Fruit fly (Drosophila melanogaster) whole organism, embryonic: ENCODE measurements around the gene Klp68D.

Source experiments
- Bteb2 ChIP-seq: fragments of 200-800 bp; sonication (Bioruptor generic); optimal IDR thresholded peaks from 2 replicates; lab custom pipeline; 2016; ENCODE audit warnings: missing biosample characterization, missing genetic modification characterization
- CG10431 ChIP-seq: fragments of 200-800 bp; sonication (Bioruptor generic); optimal IDR thresholded peaks from 3 replicates; lab custom pipeline; 2018; ENCODE audit warnings: missing biosample characterization, mild to moderate bottlenecking, missing genetic modification characterization
- CG11560 ChIP-seq: fragments of 200-800 bp; sonication (Bioruptor generic); IDR thresholded peaks from 3 replicates; pipeline ENCODE4 v1.3.6; 2022; ENCODE audit warnings: missing biosample characterization, missing genetic modification characterization
- CG12744 ChIP-seq: fragments of 200-800 bp; sonication (Bioruptor generic); optimal IDR thresholded peaks from 2 replicates; lab custom pipeline; 2016; ENCODE audit warnings: missing biosample characterization, missing genetic modification characterization
- CG13894 ChIP-seq: fragments of 200-800 bp; sonication (Bioruptor generic); optimal IDR thresholded peaks from 3 replicates; lab custom pipeline; 2018; ENCODE audit warnings: missing biosample characterization, mild to moderate bottlenecking, missing genetic modification characterization, moderate library complexity
- CG14050 ChIP-seq: fragments of 200-800 bp; sonication (Bioruptor generic); IDR thresholded peaks from 3 replicates; pipeline ENCODE4 v1.3.6; 2022; ENCODE audit warnings: missing biosample characterization, missing genetic modification characterization
- CG14965 ChIP-seq: fragments of 200-800 bp; sonication (Bioruptor generic); optimal IDR thresholded peaks from 2 replicates; lab custom pipeline; 2016; ENCODE audit warnings: missing biosample characterization, missing genetic modification characterization, borderline replicate concordance
- CG15601 ChIP-seq: fragments of 200-800 bp; sonication (Bioruptor generic); optimal IDR thresholded peaks from 3 replicates; lab custom pipeline; 2019; ENCODE audit warnings: missing biosample characterization, mild to moderate bottlenecking, missing genetic modification characterization, moderate library complexity
- CG17186 ChIP-seq: fragments of 200-800 bp; sonication (Bioruptor generic); optimal IDR thresholded peaks from 3 replicates; lab custom pipeline; 2017; ENCODE audit warnings: missing biosample characterization, missing genetic modification reagents, missing genetic modification characterization
- CG17359 ChIP-seq: fragments of 200-800 bp; sonication (Bioruptor generic); optimal IDR thresholded peaks from 3 replicates; lab custom pipeline; 2018; ENCODE audit warnings: missing biosample characterization, mild to moderate bottlenecking, missing genetic modification characterization, moderate library complexity
- CG17361 ChIP-seq: fragments of 200-800 bp; sonication (Bioruptor generic); IDR thresholded peaks from 3 replicates; pipeline ENCODE4 v1.3.6; 2022; ENCODE audit warnings: missing biosample characterization, missing genetic modification characterization
- CG1832 ChIP-seq: fragments of 200-800 bp; sonication (Bioruptor generic); optimal IDR thresholded peaks from 2 replicates; lab custom pipeline; 2017; ENCODE audit warnings: missing biosample characterization, mild to moderate bottlenecking, missing genetic modification characterization, inconsistent platforms
- CG31365 ChIP-seq: fragments of 200-800 bp; sonication (Bioruptor generic); optimal IDR thresholded peaks from 2 replicates; lab custom pipeline; 2018; ENCODE audit warnings: missing biosample characterization, mild to moderate bottlenecking, missing genetic modification characterization
- CG4820 ChIP-seq: fragments of 200-800 bp; sonication (Bioruptor generic); optimal IDR thresholded peaks from 3 replicates; lab custom pipeline; 2016; ENCODE audit warnings: missing biosample characterization, missing genetic modification characterization
- CG5180 ChIP-seq: fragments of 200-800 bp; sonication (Bioruptor generic); optimal IDR thresholded peaks from 3 replicates; lab custom pipeline; 2017; ENCODE audit warnings: missing biosample characterization, missing genetic modification characterization, mild to moderate bottlenecking, moderate library complexity, missing genetic modification reagents
- CG6654 ChIP-seq: fragments of 200-800 bp; sonication (Bioruptor generic); optimal IDR thresholded peaks from 2 replicates; lab custom pipeline; 2017; ENCODE audit warnings: missing biosample characterization, mild to moderate bottlenecking, missing genetic modification characterization
- CG6683 ChIP-seq: fragments of 200-800 bp; sonication (Bioruptor generic); optimal IDR thresholded peaks from 2 replicates; lab custom pipeline; 2017; ENCODE audit warnings: missing biosample characterization, mild to moderate bottlenecking, missing genetic modification characterization, missing genetic modification reagents
- CG7271 ChIP-seq: fragments of 200-800 bp; sonication (Bioruptor generic); optimal IDR thresholded peaks from 2 replicates; lab custom pipeline; 2018; ENCODE audit warnings: missing biosample characterization, mild to moderate bottlenecking, missing genetic modification characterization, moderate library complexity
- CG7372 ChIP-seq: fragments of 200-800 bp; sonication (Bioruptor generic); IDR thresholded peaks from 2 replicates; pipeline ENCODE4 v1.3.6; 2022; ENCODE audit warnings: missing biosample characterization, missing genetic modification characterization
- Hey ChIP-seq: fragments of 200-800 bp; sonication (Bioruptor generic); optimal IDR thresholded peaks from 3 replicates; lab custom pipeline; 2018; ENCODE audit warnings: missing biosample characterization, mild to moderate bottlenecking, missing genetic modification characterization
- HmgD ChIP-seq: fragments of 200-800 bp; sonication (Bioruptor generic); optimal IDR thresholded peaks from 3 replicates; lab custom pipeline; 2016; ENCODE audit warnings: missing biosample characterization, missing genetic modification characterization
- Med ChIP-seq: fragments of 200-800 bp; sonication (Bioruptor generic); peaks from one replicate; lab custom pipeline; 2016; ENCODE audit warnings: missing biosample characterization, missing genetic modification characterization, mild to moderate bottlenecking, inconsistent platforms, moderate library complexity
- Oaz ChIP-seq: fragments of 200-800 bp; sonication (Bioruptor generic); IDR thresholded peaks from 2 replicates; pipeline ENCODE4 v1.3.6; 2022; ENCODE audit warnings: missing biosample characterization, missing genetic modification characterization
- Spps ChIP-seq: fragments of 200-800 bp; sonication (Bioruptor generic); optimal IDR thresholded peaks from 2 replicates; lab custom pipeline; 2018; ENCODE audit warnings: missing biosample characterization, mild to moderate bottlenecking, missing genetic modification characterization
- chif ChIP-seq, 2 experiments: fragments of 200-800 bp; sonication (Bioruptor generic); optimal IDR thresholded peaks; 3 replicates each; lab custom pipeline; 2016; ENCODE audit warnings: missing biosample characterization in 2 of 2, missing genetic modification characterization in 2 of 2
- da ChIP-seq: fragments of 200-800 bp; sonication (Bioruptor generic); optimal IDR thresholded peaks from 2 replicates; lab custom pipeline; 2016; ENCODE audit warnings: missing biosample characterization, missing genetic modification characterization
- emc ChIP-seq: fragments of 200-800 bp; sonication (Bioruptor generic); optimal IDR thresholded peaks from 2 replicates; lab custom pipeline; 2016; ENCODE audit warnings: missing biosample characterization, missing genetic modification characterization
- eyg ChIP-seq: fragments of 200-800 bp; sonication (Bioruptor generic); optimal IDR thresholded peaks from 3 replicates; lab custom pipeline; 2016; ENCODE audit warnings: missing biosample characterization, missing genetic modification characterization
- fru ChIP-seq: fragments of >200 bp; optimal IDR thresholded peaks from 2 replicates; lab custom pipeline; 2017
- gce ChIP-seq: fragments of 200-800 bp; sonication (Bioruptor generic); IDR thresholded peaks from 3 replicates; pipeline ENCODE4 v1.3.6; 2022; ENCODE audit warnings: missing biosample characterization, missing genetic modification characterization
- gcm2 ChIP-seq: fragments of 200-800 bp; sonication (Bioruptor generic); optimal IDR thresholded peaks from 2 replicates; lab custom pipeline; 2016; ENCODE audit warnings: missing biosample characterization, missing genetic modification characterization
- hb ChIP-seq: fragments of 200-800 bp; sonication (Bioruptor generic); IDR thresholded peaks from 3 replicates; pipeline ENCODE4 v1.3.6; 2022; ENCODE audit warnings: missing biosample characterization, missing genetic modification characterization; ENCODE audit not compliant: partially characterized antibody
- insv ChIP-seq, 2 experiments: fragments of 200-800 bp; sonication (Bioruptor generic); optimal IDR thresholded peaks; 3 replicates each; lab custom pipeline; 2016 to 2018; ENCODE audit warnings: missing biosample characterization in 2 of 2, missing genetic modification characterization in 2 of 2
- kay ChIP-seq: fragments of 200-800 bp; sonication (Bioruptor generic); optimal IDR thresholded peaks from 2 replicates; lab custom pipeline; 2016; ENCODE audit warnings: missing biosample characterization, missing genetic modification characterization
- luna ChIP-seq: fragments of 200-800 bp; sonication (Bioruptor generic); optimal IDR thresholded peaks from 2 replicates; lab custom pipeline; 2016; ENCODE audit warnings: missing biosample characterization, missing genetic modification characterization
- mld ChIP-seq: fragments of 200-800 bp; sonication (Bioruptor generic); IDR thresholded peaks from 3 replicates; pipeline ENCODE4 v1.3.6; 2022; ENCODE audit warnings: missing biosample characterization, missing genetic modification characterization; ENCODE audit not compliant: partially characterized antibody
- onecut ChIP-seq: fragments of 200-800 bp; sonication (Bioruptor generic); IDR thresholded peaks from 2 replicates; pipeline ENCODE4 v1.3.6; 2022; ENCODE audit warnings: missing biosample characterization, missing genetic modification characterization
- pan ChIP-seq, 4 experiments: fragments of >200 bp in 3 of 4; fragments of 200-800 bp in 1 of 4; sonication (Bioruptor generic) in 1 of 4; optimal IDR thresholded peaks in 3 of 4; IDR thresholded peaks in 1 of 4; 2 replicates each; pipeline versions ENCODE4 v1.3.6 to Lab custom; 2017 to 2022; ENCODE audit warnings: missing biosample characterization in 2 of 4, missing genetic modification characterization in 2 of 4, mixed read lengths in 1 of 4
- psq ChIP-seq: fragments of 200-800 bp; sonication (Bioruptor generic); optimal IDR thresholded peaks from 2 replicates; lab custom pipeline; 2017; ENCODE audit warnings: missing biosample characterization, missing genetic modification characterization
- ro ChIP-seq: fragments of 200-800 bp; sonication (Bioruptor generic); IDR thresholded peaks from 2 replicates; pipeline ENCODE4 v1.3.6; 2022; ENCODE audit warnings: missing biosample characterization, missing genetic modification characterization
- row ChIP-seq: fragments of 200-800 bp; sonication (Bioruptor generic); IDR thresholded peaks from 3 replicates; pipeline ENCODE4 v1.3.6; 2022; ENCODE audit warnings: missing biosample characterization, missing genetic modification characterization
- run ChIP-seq: fragments of 200-800 bp; sonication (Bioruptor generic); optimal IDR thresholded peaks from 3 replicates; lab custom pipeline; 2018; ENCODE audit warnings: missing biosample characterization, mild to moderate bottlenecking, missing genetic modification characterization
- sens ChIP-seq: fragments of 200-800 bp; sonication (Bioruptor generic); peaks from one replicate; lab custom pipeline; 2016; ENCODE audit warnings: missing biosample characterization, missing genetic modification characterization
- stwl ChIP-seq: fragments of 200-800 bp; sonication (Bioruptor generic); optimal IDR thresholded peaks from 3 replicates; lab custom pipeline; 2018; ENCODE audit warnings: missing biosample characterization, mild to moderate bottlenecking, missing genetic modification characterization, moderate library complexity
- toy ChIP-seq: fragments of 200-800 bp; sonication (Bioruptor generic); IDR thresholded peaks from 2 replicates; pipeline ENCODE4 v1.3.6; 2022; ENCODE audit warnings: missing biosample characterization, missing genetic modification characterization
- trem ChIP-seq: fragments of 200-800 bp; optimal IDR thresholded peaks from 3 replicates; lab custom pipeline; 2019; ENCODE audit warnings: missing biosample characterization, mild to moderate bottlenecking, missing genetic modification characterization, moderate library complexity
- zfh2 ChIP-seq: fragments of 200-800 bp; sonication (Bioruptor generic); optimal IDR thresholded peaks from 2 replicates; lab custom pipeline; 2016; ENCODE audit warnings: missing biosample characterization, missing genetic modification characterization

Gene Klp68D

dm6 chr3L:11765695-11766232 lies 29.6 kb upstream of the Klp68D start, which contains the start of gene loaf (continued):
- no peak for TF ChIP-seq mld (GFP tag; lab: Robert Waterston, UW)
- TF ChIP-seq Bteb2 = no peak
- no peak for TF ChIP-seq CG14965 (GFP tag; lab: Kevin White, UChicago)
- no peak for TF ChIP-seq CG17361 (GFP tag; lab: Robert Waterston, UW)
- no peak for TF ChIP-seq CG17359 (tag; lab: Kevin White, UChicago)
- TF ChIP-seq zfh2 (GFP tag; lab: Kevin White, UChicago) = no peak
- no peak for TF ChIP-seq pan (optimal IDR thresholded peaks at IDR 0.05; lab: Kevin White, UChicago)
- no peak for TF ChIP-seq pan (GFP tag; optimal IDR thresholded peaks at IDR 0.05 in 1 of 2, IDR thresholded peaks at IDR 0.05 in 1 of 2)
- TF ChIP-seq da (GFP tag; lab: Kevin White, UChicago) = no peak
- TF ChIP-seq row (GFP tag; lab: Robert Waterston, UW) = 0 out of 3 replicates have a peak, but pooled peaks have one; percentile 9
- no peak for TF ChIP-seq CG11560 (tag; lab: Robert Waterston, UW)
- TF ChIP-seq hb (GFP tag; lab: Robert Waterston, UW) = no peak
- TF ChIP-seq sens (GFP tag; lab: Kevin White, UChicago) = peak; percentile 62
- TF ChIP-seq fru (lab: Kevin White, UChicago) = peak; percentile 3
- TF ChIP-seq ro = no peak
- no peak for TF ChIP-seq run (tag; lab: Kevin White, UChicago)
- peak; percentile 96 for TF ChIP-seq trem
- TF ChIP-seq CG15601 = no peak
- no peak for TF ChIP-seq psq (GFP tag; lab: Kevin White, UChicago)
- TF ChIP-seq CG5180 (GFP tag; lab: Kevin White, UChicago) = no peak
- TF ChIP-seq luna (GFP tag; lab: Kevin White, UChicago) = no peak
- no peak for TF ChIP-seq chif (GFP tag; optimal IDR thresholded peaks at IDR 0.05; lab: Kevin White, UChicago)
- TF ChIP-seq HmgD (GFP tag; lab: Kevin White, UChicago) = no peak
- TF ChIP-seq gcm2 = no peak
- no peak for TF ChIP-seq CG6683 (GFP tag; lab: Kevin White, UChicago)
- no peak for TF ChIP-seq kay (GFP tag; lab: Kevin White, UChicago)
- TF ChIP-seq emc (GFP tag; lab: Kevin White, UChicago) = no peak
- no peak for TF ChIP-seq toy (GFP tag; lab: Robert Waterston, UW)
- TF ChIP-seq gce (GFP tag; lab: Robert Waterston, UW) = no peak
- peak; percentile 52 for TF ChIP-seq CG1832
- no peak for TF ChIP-seq CG13894 (tag; lab: Kevin White, UChicago)
- no peak for TF ChIP-seq CG14050 (GFP tag; lab: Robert Waterston, UW)
- no peak for TF ChIP-seq Hey
- TF ChIP-seq Spps (tag; lab: Kevin White, UChicago) = no peak
- TF ChIP-seq CG6654 = no peak
- TF ChIP-seq, all 482 proteins: peak for 26

DNA sequence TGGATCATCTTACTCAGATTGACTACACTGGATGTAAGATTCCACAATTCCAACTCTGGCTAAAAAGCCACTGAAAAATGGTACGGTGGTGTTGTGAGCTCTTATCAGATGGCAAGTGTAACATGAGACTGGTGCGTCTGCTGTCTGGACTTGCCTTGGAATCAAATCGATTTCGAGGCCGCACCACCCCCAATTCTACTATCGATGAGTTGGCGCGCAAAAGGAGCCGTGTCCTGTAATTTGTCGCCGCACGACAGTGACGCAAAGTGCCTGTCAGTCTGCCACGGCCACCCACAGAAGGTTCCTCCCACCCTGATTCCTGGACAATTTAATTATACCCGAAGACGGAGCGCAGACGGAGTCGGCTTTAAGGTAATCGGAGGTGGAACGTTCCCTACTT lies 28.9 kb upstream of the Klp68D start:
- TF ChIP-seq Med (GFP tag; lab: Kevin White, UChicago) (peak; percentile 53), CG7372 (GFP tag; lab: Robert Waterston, UW) (no peak), onecut (GFP tag; lab: Robert Waterston, UW) (peak; percentile 73)

DNA sequence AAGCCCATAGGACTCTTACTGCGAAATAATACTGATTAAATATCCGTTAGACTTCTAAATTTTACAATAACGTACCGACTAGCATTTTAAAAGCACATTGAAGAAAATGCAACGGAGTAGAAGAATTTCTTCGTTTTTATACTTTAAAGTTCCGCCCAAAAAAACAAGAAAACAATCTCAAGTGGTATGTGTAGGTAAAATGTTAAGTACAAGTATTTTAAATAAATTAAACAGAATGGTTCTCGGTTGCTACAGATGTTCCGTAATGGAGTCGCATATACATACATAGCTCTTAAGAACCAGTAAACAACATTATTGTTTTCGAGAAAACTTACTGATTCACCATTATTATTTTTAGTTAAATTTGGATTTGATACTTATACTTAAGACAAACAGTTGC lies 23.4 kb upstream of the Klp68D start, which contains the start of gene Muc68D:
Muc68D (minus strand) TSS at position 101 of the 400 bp plus-strand sequence.
- TF ChIP-seq CG10431 (GFP tag; lab: Kevin White, UChicago) = no peak
- no peak for TF ChIP-seq insv (GFP tag; optimal IDR thresholded peaks at IDR 0.05; lab: Kevin White, UChicago)
- no peak for TF ChIP-seq eyg (GFP tag; lab: Kevin White, UChicago)
- TF ChIP-seq CG4820 = no peak
- no peak for TF ChIP-seq CG12744 (GFP tag; lab: Kevin White, UChicago)
- no peak for TF ChIP-seq CG17186 (GFP tag; lab: Kevin White, UChicago)
- no peak for TF ChIP-seq CG31365 (tag; lab: Kevin White, UChicago)
- no peak for TF ChIP-seq CG7271 (tag; lab: Kevin White, UChicago)
- no peak for TF ChIP-seq Oaz
- no peak for TF ChIP-seq stwl (tag; lab: Kevin White, UChicago)
